Fruit fly (Drosophila melanogaster) ovary, adult (tissue): ENCODE data around the gene CG12640.

Experiments used
- CG17801 ChIP-seq: fragments of 200-800 bp; optimal IDR thresholded peaks from 2 replicates; lab custom pipeline; 2019; ENCODE audit warnings: missing biosample characterization, mild to moderate bottlenecking, missing genetic modification characterization, moderate library complexity; ENCODE audit not compliant: partially characterized antibody

CG12640 gene

DNA sequence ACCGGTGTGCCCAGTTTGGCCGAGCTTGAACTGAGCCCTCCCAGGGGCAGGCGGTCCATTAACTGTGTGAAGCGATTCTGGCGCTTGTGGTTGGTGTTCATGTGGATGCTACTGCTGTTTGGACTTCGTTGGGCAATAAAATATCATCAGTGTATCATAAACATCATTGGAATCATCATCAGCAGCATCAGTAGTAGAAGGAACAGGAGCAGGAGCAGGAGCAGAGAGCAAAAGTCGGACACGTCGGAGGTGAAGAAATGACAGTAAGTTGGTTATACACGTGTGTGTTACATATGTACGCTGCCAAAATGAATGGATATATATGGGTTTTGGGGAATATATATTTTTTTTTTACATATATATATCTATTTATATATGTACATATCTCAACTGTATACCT is at the start of gene CG12640:
CG12640 (minus strand) TSS at position 101 of the 400 bp plus-strand sequence.
- TF ChIP-seq CG17801: no peak

- TF ChIP-seq CG17801: peak; percentile 64
Measured at dm6 chrX:10478443-10479368, 46.1 kb upstream of the CG12640 start, which contains the start of the genes CG2887 and PPP4R2r. TSS of gene CG2887 (minus strand) at chrX:10478493. TSS of gene PPP4R2r (plus strand) at chrX:10478838.

- no peak for TF ChIP-seq CG17801
Measured at dm6 chrX:10474625-10475024, 42.0 kb upstream of the CG12640 start, which contains the start of gene nocte. TSS of gene nocte (minus strand) at chrX:10474675.

DNA sequence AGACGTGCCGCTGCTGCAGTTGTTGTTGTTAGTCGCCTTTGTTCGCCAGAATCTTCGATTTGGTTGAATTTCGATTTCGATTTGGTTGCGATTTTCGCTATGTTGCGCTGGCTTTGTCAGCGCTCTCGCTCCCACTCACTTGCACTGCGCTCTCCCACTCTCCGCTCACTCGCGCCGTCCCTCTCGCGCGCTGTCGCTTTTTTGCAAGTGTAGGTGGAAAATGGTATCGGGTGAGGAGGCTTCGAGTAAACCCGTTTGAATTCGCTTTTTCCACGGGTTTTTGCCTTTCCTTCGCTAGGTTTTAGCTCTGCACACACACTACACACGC is 41.6 kb upstream of the CG12640 start:
- no peak for TF ChIP-seq CG17801

DNA sequence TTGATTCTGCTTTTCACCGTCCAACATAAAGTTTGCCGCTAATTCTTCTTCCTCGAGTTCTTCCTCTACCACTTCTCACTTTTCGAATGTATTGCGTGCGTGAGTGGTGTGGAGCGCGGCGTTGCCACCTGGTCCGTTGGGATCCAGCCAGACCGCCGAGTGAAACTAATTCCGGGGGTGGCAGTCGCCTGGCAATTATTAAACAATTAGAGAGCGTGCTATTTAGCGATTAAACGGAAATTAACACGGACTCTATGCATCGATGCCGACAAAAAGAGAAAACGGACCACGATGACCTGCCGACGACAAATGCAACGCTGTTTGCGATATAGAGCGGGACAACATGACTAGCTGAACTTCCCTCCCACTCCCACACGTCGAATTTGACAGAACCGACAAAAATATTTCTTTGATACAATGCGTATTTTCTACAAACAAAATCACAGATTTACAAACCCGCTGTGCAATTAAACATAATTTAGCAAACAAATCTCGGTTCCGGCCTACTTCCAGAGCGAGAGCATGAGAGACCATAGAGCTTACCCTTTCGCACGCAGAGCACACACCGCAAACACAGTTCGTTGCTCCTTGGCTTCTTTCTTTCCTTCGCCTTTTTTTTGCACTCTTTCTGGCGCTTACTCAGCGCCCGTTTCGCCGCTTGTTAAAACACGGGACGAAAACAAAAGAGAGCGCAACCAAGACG is 41.0 kb upstream of the CG12640 start, which contains the start of gene CG2889:
CG2889 (plus strand) TSS at position 429 of the 703 bp plus-strand sequence.
- no peak for TF ChIP-seq CG17801

DNA sequence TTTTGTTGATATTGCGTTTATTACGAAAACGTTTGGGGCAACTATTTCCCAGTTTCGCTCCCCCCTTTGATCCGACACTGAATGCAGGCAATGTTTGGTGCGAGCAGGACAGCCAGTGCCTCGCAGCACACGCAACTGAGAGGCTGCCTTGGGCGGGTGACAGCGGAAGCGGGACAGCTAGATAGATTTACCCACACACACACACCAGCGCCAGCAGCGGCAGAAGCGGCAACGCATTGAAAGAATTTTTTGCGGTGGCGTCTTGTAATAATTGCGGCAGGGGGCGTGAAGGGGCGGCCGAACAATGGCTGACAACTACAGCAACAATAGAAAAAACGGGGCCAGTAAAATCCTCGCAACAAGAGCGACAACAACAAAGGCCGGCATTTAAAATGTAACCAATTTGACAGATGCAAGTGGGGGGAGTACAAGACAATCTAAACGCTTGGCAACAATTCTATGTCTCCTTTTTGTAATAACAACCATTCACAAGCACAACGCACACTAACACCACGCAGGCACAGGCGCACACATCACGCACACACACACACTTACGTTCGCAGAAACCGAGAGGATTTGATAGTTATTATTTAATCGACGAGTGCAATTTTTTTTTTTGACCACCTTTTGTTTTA is 40.1 kb upstream of the CG12640 start:
- TF ChIP-seq CG17801: peak; percentile 6

dm6 chrX:10464531-10464930 is 31.9 kb upstream of the CG12640 start:
- no peak for TF ChIP-seq CG17801

- TF ChIP-seq CG17801: no peak
Measured at dm6 chrX:10463056-10463710, 30.6 kb upstream of the CG12640 start.

dm6 chrX:10461938-10462337 is 29.3 kb upstream of the CG12640 start:
- no peak for TF ChIP-seq CG17801

DNA sequence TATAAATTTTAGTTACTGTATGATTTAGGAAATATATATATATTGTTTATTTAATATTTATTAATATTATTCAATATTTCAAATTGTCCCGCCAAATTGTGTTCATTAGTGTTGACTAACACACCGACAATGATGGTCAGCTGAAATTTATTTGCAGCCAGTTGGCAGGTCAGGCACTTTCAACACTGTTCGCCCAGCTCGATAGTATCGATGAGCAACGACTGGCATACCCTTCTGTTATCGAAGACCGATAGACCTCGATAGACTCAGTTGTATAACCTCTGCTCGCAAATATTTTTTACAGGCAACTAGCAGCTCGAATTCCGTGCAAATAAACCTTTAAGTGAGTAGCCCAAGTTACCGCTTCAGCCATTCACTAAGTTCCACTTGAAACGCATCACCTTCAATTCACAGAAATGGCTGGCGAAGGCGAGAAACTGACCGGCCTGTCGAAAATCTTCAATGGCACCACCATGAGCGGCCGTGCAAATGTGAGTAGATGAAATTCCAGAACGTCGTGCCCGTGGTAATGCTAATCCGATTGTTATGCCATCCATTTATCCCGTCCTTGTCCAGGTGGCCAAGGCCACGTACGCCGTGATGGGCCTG is 28.0 kb upstream of the CG12640 start, which contains the start of gene Neb-cGP:
Neb-cGP (plus strand) TSS at position 231 of the 609 bp plus-strand sequence.
- peak; percentile 73 for TF ChIP-seq CG17801

dm6 chrX:10459576-10459975 is 27.0 kb upstream of the CG12640 start, which contains the start of gene Or9a:
TSS of gene Or9a (minus strand) at chrX:10459676.
- TF ChIP-seq CG17801: no peak

dm6 chrX:10454795-10455194 is 22.2 kb upstream of the CG12640 start, which contains the start of gene CG32683:
TSS of gene CG32683 (minus strand) at chrX:10454895.
- no peak for TF ChIP-seq CG17801

DNA sequence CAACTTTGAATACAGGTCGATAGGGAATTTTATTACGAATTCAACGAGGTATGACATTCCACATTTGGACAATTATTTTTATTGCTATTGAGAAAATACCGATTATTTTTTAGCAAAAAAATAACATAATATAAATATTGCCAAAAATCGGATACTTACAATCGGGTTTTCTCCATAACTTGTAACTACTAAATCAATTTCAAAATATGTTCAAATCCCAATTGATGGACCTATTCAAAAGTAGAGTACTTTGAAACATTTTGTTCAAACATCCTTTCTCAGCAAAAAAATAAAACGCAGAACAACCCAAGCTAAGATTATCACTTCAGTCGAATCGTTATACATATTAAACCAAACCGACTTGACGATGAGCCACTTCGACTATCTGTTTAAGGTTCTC is 15.5 kb downstream of the CG12640 start, which contains the start of gene RabX2:
RabX2 (plus strand) TSS at position 301 of the 400 bp plus-strand sequence.
- no peak for TF ChIP-seq CG17801

DNA sequence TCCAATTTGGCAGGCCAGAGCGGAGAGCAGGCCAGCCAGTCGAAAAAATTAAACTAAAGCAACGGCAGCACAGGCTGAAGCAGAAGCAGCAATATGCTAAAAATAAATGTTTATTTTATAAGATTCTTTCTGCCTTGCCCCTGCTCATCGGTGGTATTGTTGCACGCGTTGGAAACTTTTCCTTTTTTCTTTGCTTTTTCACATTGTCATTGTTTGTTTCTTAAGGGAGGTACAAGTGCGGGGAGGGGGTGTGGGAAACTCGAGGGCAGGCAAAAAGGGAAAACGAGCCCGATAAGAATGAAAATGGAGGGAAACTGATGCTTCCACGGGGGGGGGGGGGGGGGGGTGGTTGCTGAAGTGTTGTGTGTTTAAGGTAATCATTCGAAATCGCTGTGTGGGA is 33.7 kb downstream of the CG12640 start:
- no peak for TF ChIP-seq CG17801

DNA sequence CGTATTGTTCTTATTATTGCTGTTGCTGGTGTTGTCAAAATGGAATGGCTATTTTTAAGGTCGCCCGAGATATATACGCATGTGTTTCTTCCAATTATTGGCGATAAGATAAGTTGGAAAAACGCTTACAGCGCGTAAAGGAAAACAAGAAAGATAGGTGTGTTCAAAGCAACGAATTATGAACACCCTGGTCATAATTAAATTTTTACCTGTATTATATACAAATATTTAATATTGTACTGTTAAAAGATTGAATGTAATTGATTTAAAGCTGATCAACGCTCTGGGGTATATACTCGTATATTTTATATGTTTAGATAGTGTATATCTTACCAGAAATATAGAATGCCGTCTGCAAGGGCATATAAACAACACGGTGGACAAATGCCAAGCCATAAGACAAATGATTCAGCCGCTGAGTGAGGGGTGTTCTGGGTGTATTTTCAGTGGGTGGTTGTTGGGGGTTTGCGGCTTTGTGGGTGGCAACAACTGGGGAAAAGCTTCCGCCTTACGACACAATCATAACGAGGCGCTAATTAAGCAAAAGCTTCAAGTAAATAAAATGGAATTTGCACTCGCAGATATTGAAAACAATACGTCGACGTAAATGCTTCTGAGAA is 35.0 kb downstream of the CG12640 start:
- TF ChIP-seq CG17801: no peak
